Worm (Caenorhabditis elegans) whole organism, young adult: ENCODE measurements around the gene gcy-11.

Experiments used
- B0019.2 ChIP-seq: fragments of 200-800 bp; sonication (Bioruptor generic); conservative IDR thresholded peaks from 2 replicates; pipeline ENCODE4 v1.3.6; 2022; ENCODE audit warnings: missing genetic modification reagents, missing genetic modification characterization, missing compliant biosample characterization
- B0035.1 ChIP-seq: sonication (generic microtip); optimal IDR thresholded peaks from 2 replicates; lab custom pipeline; 2016; ENCODE audit warnings: missing genetic modification characterization, mild to moderate bottlenecking, missing compliant biosample characterization, missing genotype, missing genetic modification reagents
- C06A6.2 ChIP-seq: fragments of 200-800 bp; sonication (Bioruptor generic); conservative IDR thresholded peaks from 2 replicates; pipeline ENCODE4 v1.3.6; 2022; ENCODE audit warnings: missing genetic modification characterization, missing compliant biosample characterization
- F37B4.10 ChIP-seq: fragments of 200-800 bp; sonication (Bioruptor generic); IDR thresholded peaks from 2 replicates; pipeline ENCODE4 v1.3.6; 2022; ENCODE audit warnings: missing genetic modification characterization, missing compliant biosample characterization
- F52B5.7 ChIP-seq: sonication (generic microtip); optimal IDR thresholded peaks from 2 replicates; lab custom pipeline; 2016; ENCODE audit warnings: mild to moderate bottlenecking, missing genetic modification characterization, missing compliant biosample characterization
- F57A8.1 ChIP-seq: fragments of 200-800 bp; sonication (Bioruptor generic); optimal IDR thresholded peaks from 2 replicates; lab custom pipeline; 2018; ENCODE audit warnings: mild to moderate bottlenecking, missing genetic modification characterization, moderate library complexity, missing compliant biosample characterization
- Y53G8AR.9 ChIP-seq: fragments of 200-800 bp; sonication (Bioruptor generic); conservative IDR thresholded peaks from 2 replicates; pipeline ENCODE4 v1.3.6; 2022; ENCODE audit warnings: missing genetic modification reagents, missing genetic modification characterization, missing compliant biosample characterization
- akir-1 ChIP-seq: fragments of 200-800 bp; sonication (Bioruptor generic); optimal IDR thresholded peaks from 2 replicates; lab custom pipeline; 2018; ENCODE audit warnings: mild to moderate bottlenecking, missing genetic modification characterization, moderate library complexity, missing compliant biosample characterization
- ama-1 ChIP-seq, 3 experiments: fragments of 150-350 bp in 1 of 3; sonication (generic microtip) in 2 of 3; optimal IDR thresholded peaks; 2 replicates each; lab custom pipeline; 2014 to 2018; ENCODE audit warnings: missing biosample characterization in 2 of 3, missing genetic modification characterization in 2 of 3, missing genetic modification reagents in 2 of 3
- aptf-3 ChIP-seq: fragments of 200-800 bp; sonication (Bioruptor generic); IDR thresholded peaks from 2 replicates; pipeline ENCODE4 v1.3.6; 2022; ENCODE audit warnings: missing genetic modification characterization, missing compliant biosample characterization
- atf-7 ChIP-seq: sonication (generic microtip); optimal IDR thresholded peaks from 2 replicates; lab custom pipeline; 2017; ENCODE audit warnings: mild to moderate bottlenecking, missing genetic modification characterization, missing compliant biosample characterization
- cebp-1 ChIP-seq, 2 experiments: fragments of 200-800 bp in 1 of 2; sonication (Bioruptor generic) in 1 of 2; sonication (generic microtip) in 1 of 2; IDR thresholded peaks in 1 of 2; optimal IDR thresholded peaks in 1 of 2; 2 replicates each; pipeline versions ENCODE4 v1.3.6 to Lab custom; 2017 to 2022; ENCODE audit warnings: missing compliant biosample characterization in 2 of 2, missing genetic modification characterization in 2 of 2, mild to moderate bottlenecking in 1 of 2, missing genetic modification reagents in 1 of 2, moderate library complexity in 1 of 2
- efl-1 ChIP-seq: fragments of 150-350 bp; optimal IDR thresholded peaks from 2 replicates; lab custom pipeline; 2014; ENCODE audit warnings: missing biosample characterization, missing genetic modification reagents, missing genetic modification characterization
- egl-18 ChIP-seq: fragments of 200-800 bp; sonication (Bioruptor generic); IDR thresholded peaks from 2 replicates; pipeline ENCODE4 v1.3.6; 2022; ENCODE audit warnings: missing genetic modification reagents, missing genetic modification characterization, missing compliant biosample characterization
- egl-44 ChIP-seq: fragments of 200-800 bp; sonication (Bioruptor generic); IDR thresholded peaks from 2 replicates; pipeline ENCODE4 v1.3.6; 2022; ENCODE audit warnings: missing genetic modification reagents, missing genetic modification characterization, missing compliant biosample characterization
- him-1 ChIP-seq: sonication (generic microtip); optimal IDR thresholded peaks from 2 replicates; lab custom pipeline; 2016; ENCODE audit warnings: missing genotype, missing genetic modification reagents, missing genetic modification characterization, missing compliant biosample characterization
- hlh-12 ChIP-seq: sonication (generic microtip); optimal IDR thresholded peaks from 2 replicates; lab custom pipeline; 2016; ENCODE audit warnings: missing genetic modification characterization, missing compliant biosample characterization
- hmg-1.2 ChIP-seq: fragments of 200-800 bp; sonication (Bioruptor generic); IDR thresholded peaks from 2 replicates; pipeline ENCODE4 v1.3.6; 2022; ENCODE audit warnings: missing genetic modification reagents, missing genetic modification characterization, missing compliant biosample characterization
- lin-35 ChIP-seq, 3 experiments: fragments of 150-350 bp in 2 of 3; sonication (generic microtip) in 1 of 3; optimal IDR thresholded peaks; 2 replicates each; lab custom pipeline; 2014 to 2018; ENCODE audit warnings: missing biosample characterization in 3 of 3, missing genetic modification characterization in 3 of 3, missing genetic modification reagents in 3 of 3
- lir-1 ChIP-seq: fragments of 200-800 bp; sonication (Bioruptor generic); conservative IDR thresholded peaks from 2 replicates; pipeline ENCODE4 v1.3.6; 2022; ENCODE audit warnings: missing genetic modification reagents, missing genetic modification characterization, missing compliant biosample characterization
- madf-6 ChIP-seq: fragments of 200-800 bp; sonication (Bioruptor generic); IDR thresholded peaks from 2 replicates; pipeline ENCODE4 v1.3.6; 2022; ENCODE audit warnings: missing genetic modification reagents, missing genetic modification characterization, missing compliant biosample characterization
- mel-28 ChIP-seq: sonication (generic microtip); optimal IDR thresholded peaks from 2 replicates; lab custom pipeline; 2016; ENCODE audit warnings: borderline replicate concordance, mild to moderate bottlenecking, missing genetic modification characterization, missing compliant biosample characterization
- nfyb-1 ChIP-seq: fragments of 200-800 bp; sonication (Bioruptor generic); IDR thresholded peaks from 2 replicates; pipeline ENCODE4 v1.3.6; 2022; ENCODE audit warnings: missing genetic modification reagents, missing genetic modification characterization, missing compliant biosample characterization
- nhr-27 ChIP-seq: fragments of 200-800 bp; sonication (Bioruptor generic); optimal IDR thresholded peaks from 2 replicates; lab custom pipeline; 2018; ENCODE audit warnings: mild to moderate bottlenecking, missing genetic modification characterization, moderate library complexity, missing compliant biosample characterization
- nhr-80 ChIP-seq: sonication (generic microtip); optimal IDR thresholded peaks from 2 replicates; lab custom pipeline; 2016; ENCODE audit warnings: missing genetic modification characterization, missing compliant biosample characterization
- nhr-90 ChIP-seq: sonication (generic microtip); optimal IDR thresholded peaks from 2 replicates; lab custom pipeline; 2016; ENCODE audit warnings: missing genotype, mild to moderate bottlenecking, missing genetic modification characterization, missing compliant biosample characterization
- repo-1 ChIP-seq: sonication (generic microtip); optimal IDR thresholded peaks from 2 replicates; lab custom pipeline; 2017; ENCODE audit warnings: mild to moderate bottlenecking, missing genetic modification characterization, missing compliant biosample characterization
- snpc-4 ChIP-seq, 5 experiments: fragments of 150-350 bp in 1 of 5; sonication (generic microtip) in 4 of 5; optimal IDR thresholded peaks; 2 replicates each; lab custom pipeline; 2014 to 2018; ENCODE audit warnings: missing genetic modification characterization in 5 of 5, missing biosample characterization in 3 of 5, antibody characterized with exemption in 2 of 5, mild to moderate bottlenecking in 2 of 5, missing compliant biosample characterization in 2 of 5, missing genotype in 2 of 5, moderate library complexity in 2 of 5, missing genetic modification reagents in 1 of 5
- tlf-1 ChIP-seq: fragments of 200-800 bp; sonication (Bioruptor generic); optimal IDR thresholded peaks from 2 replicates; lab custom pipeline; 2018; ENCODE audit warnings: mild to moderate bottlenecking, missing genetic modification characterization, missing compliant biosample characterization
- ztf-22 ChIP-seq: fragments of 200-800 bp; sonication (Bioruptor generic); optimal IDR thresholded peaks from 2 replicates; lab custom pipeline; 2018; ENCODE audit warnings: mild to moderate bottlenecking, missing genetic modification characterization, moderate library complexity, missing compliant biosample characterization

Gene gcy-11

DNA sequence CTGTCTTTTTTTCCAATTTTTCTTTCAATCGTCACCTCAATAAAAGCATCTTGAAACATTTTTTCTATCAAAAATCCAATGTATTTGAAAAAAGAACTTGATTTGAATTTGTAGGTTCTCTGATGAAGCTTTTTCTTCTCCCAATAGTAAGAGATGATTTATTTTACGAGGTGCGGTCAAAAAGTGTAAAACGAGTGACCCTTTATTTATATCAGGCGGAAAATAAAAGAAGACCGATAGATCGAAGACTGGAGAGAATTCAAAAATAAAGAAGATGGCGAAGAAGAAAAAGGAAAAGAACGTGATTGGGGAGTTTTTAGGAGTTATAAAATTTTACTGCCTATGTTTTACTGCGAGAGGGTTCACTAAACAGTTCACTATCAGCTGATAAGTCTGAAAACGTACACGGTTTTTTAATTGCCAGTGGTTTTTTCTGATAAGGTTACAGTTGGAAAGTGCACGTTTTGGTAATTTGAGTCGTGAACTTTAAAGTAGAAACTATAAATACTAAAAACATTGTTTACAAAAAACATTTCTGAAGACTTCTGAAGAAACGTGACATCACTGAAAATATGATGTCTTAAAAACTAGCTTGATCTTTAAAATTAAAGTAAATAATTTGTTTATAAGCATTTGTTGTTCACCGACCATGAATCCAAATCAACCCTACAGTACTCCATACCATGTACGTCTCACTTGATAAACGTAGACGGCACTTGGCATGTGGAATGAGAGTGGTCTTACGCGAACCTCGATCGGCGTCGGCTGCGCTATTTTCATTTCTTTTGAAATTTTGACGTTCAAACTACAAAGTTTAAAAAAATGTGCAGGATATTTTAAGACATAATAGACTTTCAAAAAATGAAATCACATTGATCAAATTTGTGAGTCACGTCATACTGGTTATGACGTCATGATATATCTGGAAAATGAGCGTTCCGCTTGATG is 729 bp upstream of the gcy-11 start:
- TF ChIP-seq atf-7 (peak; percentile 15), hmg-1.2 (no peak), nhr-27 (no peak), tlf-1 (GFP tag; lab: Kevin White, UChicago) (no peak), F52B5.7 (tag; lab: Kevin White, UChicago) (no peak), Y53G8AR.9 (GFP tag; lab: Robert Waterston, UW) (no peak), snpc-4 (GFP tag; optimal IDR thresholded peaks at IDR 0.05; lab: Kevin White, UChicago) (no peak), snpc-4 (tag; optimal IDR thresholded peaks at IDR 0.05; lab: Kevin White, UChicago) (peak; percentile 25 to 81 (median 64)), him-1 (tag; lab: Kevin White, UChicago) (no peak), ama-1 (optimal IDR thresholded peaks at IDR 0.05; lab: Kevin White, UChicago) (no peak), ama-1 (GFP tag; optimal IDR thresholded peaks at IDR 0.05; lab: Kevin White, UChicago) (peak in 1 of 2 experiments; percentile 12), F57A8.1 (GFP tag; lab: Kevin White, UChicago) (no peak), cebp-1 (GFP tag; IDR thresholded peaks at IDR 0.05; lab: Robert Waterston, UW) (no peak), cebp-1 (tag; optimal IDR thresholded peaks at IDR 0.05; lab: Kevin White, UChicago) (peak; percentile 5), C06A6.2 (GFP tag; lab: Robert Waterston, UW) (no peak), lin-35 (GFP tag; optimal IDR thresholded peaks at IDR 0.05; lab: Kevin White, UChicago) (peak in 1 of 3 experiments; percentile 12), repo-1 (tag; lab: Kevin White, UChicago) (no peak), nhr-80 (peak; percentile 33)

ce11 chrX:17054121-17054520 is 1.3 kb downstream of the gcy-11 start:
- no peak for TF ChIP-seq akir-1 (GFP tag; lab: Kevin White, UChicago)
- peak; percentile 22 for TF ChIP-seq efl-1 (GFP tag; lab: Kevin White, UChicago)
- TF ChIP-seq madf-6 (GFP tag; lab: Robert Waterston, UW), result 0 out of 2 replicates have a peak, but pooled peaks have one; percentile 17
- no peak for TF ChIP-seq nhr-90 (tag; lab: Kevin White, UChicago)
- no peak for TF ChIP-seq B0019.2 (GFP tag; lab: Robert Waterston, UW)
- TF ChIP-seq egl-18, result no peak
- TF ChIP-seq egl-44 (GFP tag; lab: Robert Waterston, UW), result no peak

DNA sequence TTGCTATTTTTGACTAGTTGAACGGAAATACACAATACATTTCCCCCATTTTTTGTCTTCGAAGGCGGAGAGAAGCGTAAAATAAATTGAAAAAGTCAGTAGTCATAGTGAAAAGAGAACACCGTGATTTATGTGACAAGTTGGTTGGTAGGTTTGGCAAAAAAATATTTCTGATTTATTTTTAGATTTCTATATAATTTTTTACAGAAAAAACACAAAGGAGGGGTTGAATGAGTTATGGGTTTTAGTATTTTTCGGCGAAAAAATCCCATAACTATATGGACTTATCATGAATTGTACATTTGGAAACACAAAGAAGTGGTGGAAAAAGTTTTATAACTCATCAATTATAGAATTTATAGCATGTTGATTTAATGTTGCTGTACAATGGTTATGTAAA is 9.9 kb downstream of the gcy-11 start, which contains the start of gene C30G4.2:
Gene C30G4.2 (minus strand): TSS at position 101 of the 400 bp plus-strand sequence.
- TF ChIP-seq madf-6 (GFP tag; lab: Robert Waterston, UW) (no peak), lir-1 (no peak), mel-28 (no peak), tlf-1 (GFP tag; lab: Kevin White, UChicago) (no peak), aptf-3 (GFP tag; lab: Robert Waterston, UW) (no peak), hlh-12 (tag; lab: Kevin White, UChicago) (no peak), ztf-22 (GFP tag; lab: Kevin White, UChicago) (no peak), B0035.1 (no peak)

- TF ChIP-seq hlh-12 (tag; lab: Kevin White, UChicago) (no peak), B0035.1 (no peak), nfyb-1 (GFP tag; lab: Robert Waterston, UW) (no peak), F37B4.10 (no peak)
These were observed 12.4 kb downstream of the gcy-11 start, which contains the start of gene F35B3.7 for ce11 chrX:17042946-17043345. TSS of gene F35B3.7 (minus strand) at chrX:17043078.
